Fruit fly (Drosophila melanogaster) whole organism, adult: ENCODE measurements around the gene Bcat.

Experiments
- CG11617 ChIP-seq: fragments of 200-800 bp; sonication (Bioruptor generic); optimal IDR thresholded peaks from 2 replicates; lab custom pipeline; 2017; ENCODE audit warnings: mild to moderate bottlenecking, missing biosample characterization, missing genetic modification reagents, missing genetic modification characterization
- CG12768 ChIP-seq: fragments of 200-800 bp; sonication (Bioruptor generic); optimal IDR thresholded peaks from 2 replicates; lab custom pipeline; 2017; ENCODE audit warnings: missing biosample characterization, missing genetic modification characterization, mild to moderate bottlenecking, moderate library complexity, missing genetic modification reagents
- CG14711 ChIP-seq: fragments of 200-800 bp; sonication (Bioruptor generic); optimal IDR thresholded peaks from 2 replicates; lab custom pipeline; 2018; ENCODE audit warnings: missing biosample characterization, mild to moderate bottlenecking, missing genetic modification characterization, moderate library complexity
- CG1620 ChIP-seq: fragments of 200-800 bp; sonication (Bioruptor generic); optimal IDR thresholded peaks from 2 replicates; lab custom pipeline; 2016; ENCODE audit warnings: missing biosample characterization, missing genetic modification characterization
- CG33017 ChIP-seq: fragments of 200-800 bp; sonication (Bioruptor generic); optimal IDR thresholded peaks from 2 replicates; lab custom pipeline; 2018; ENCODE audit warnings: missing biosample characterization, mild to moderate bottlenecking, missing genetic modification characterization, moderate library complexity
- CG5204 ChIP-seq: fragments of 200-800 bp; sonication (Bioruptor generic); optimal IDR thresholded peaks from 2 replicates; lab custom pipeline; 2016; ENCODE audit warnings: missing biosample characterization, missing genetic modification characterization
- CG7045 ChIP-seq: fragments of 200-800 bp; sonication (Bioruptor generic); optimal IDR thresholded peaks from 2 replicates; lab custom pipeline; 2017; ENCODE audit warnings: missing biosample characterization, mild to moderate bottlenecking, missing genetic modification characterization
- CG7101 ChIP-seq: fragments of 200-800 bp; sonication (Bioruptor generic); optimal IDR thresholded peaks from 2 replicates; lab custom pipeline; 2018; ENCODE audit warnings: missing biosample characterization, mild to moderate bottlenecking, missing genetic modification characterization, moderate library complexity
- Clk ChIP-seq: fragments of 200-800 bp; sonication (Bioruptor generic); optimal IDR thresholded peaks from 2 replicates; lab custom pipeline; 2017; ENCODE audit warnings: missing biosample characterization, missing genetic modification characterization
- Crg-1 ChIP-seq: fragments of 200-800 bp; sonication (Bioruptor generic); optimal IDR thresholded peaks from 2 replicates; lab custom pipeline; 2016; ENCODE audit warnings: missing biosample characterization, missing genetic modification characterization
- Hr96 ChIP-seq: fragments of 200-800 bp; sonication (Bioruptor generic); optimal IDR thresholded peaks from 2 replicates; lab custom pipeline; 2016; ENCODE audit warnings: missing biosample characterization, missing genetic modification characterization
- Mnt ChIP-seq: fragments of 200-800 bp; sonication (Bioruptor generic); optimal IDR thresholded peaks from 2 replicates; lab custom pipeline; 2016; ENCODE audit warnings: missing biosample characterization, mild to moderate bottlenecking, missing genetic modification characterization
- bab1 ChIP-seq: fragments of 200-800 bp; sonication (Bioruptor generic); optimal IDR thresholded peaks from 3 replicates; lab custom pipeline; 2019; ENCODE audit warnings: missing biosample characterization, mild to moderate bottlenecking, missing genetic modification characterization, moderate library complexity
- cic ChIP-seq: fragments of 200-800 bp; sonication (Bioruptor generic); optimal IDR thresholded peaks from 2 replicates; lab custom pipeline; 2017; ENCODE audit warnings: missing biosample characterization, mild to moderate bottlenecking, missing genetic modification characterization, moderate library complexity
- cnc ChIP-seq, 2 experiments: fragments of >200 bp; optimal IDR thresholded peaks; 2 replicates each; lab custom pipeline; 2017
- kay ChIP-seq: fragments of 200-800 bp; sonication (Bioruptor generic); peaks from one replicate; lab custom pipeline; 2016; ENCODE audit warnings: missing biosample characterization, missing genetic modification characterization, borderline replicate concordance
- ovo ChIP-seq: fragments of 200-800 bp; sonication (Bioruptor generic); optimal IDR thresholded peaks from 2 replicates; lab custom pipeline; 2016; ENCODE audit warnings: missing biosample characterization, missing genetic modification characterization
- pad ChIP-seq: fragments of 200-800 bp; sonication (Bioruptor generic); optimal IDR thresholded peaks from 3 replicates; lab custom pipeline; 2017; ENCODE audit warnings: missing biosample characterization, missing genetic modification characterization, mild to moderate bottlenecking, moderate library complexity, missing genetic modification reagents
- tj ChIP-seq: fragments of 200-800 bp; sonication (Bioruptor generic); optimal IDR thresholded peaks from 3 replicates; lab custom pipeline; 2017; ENCODE audit warnings: missing biosample characterization, mild to moderate bottlenecking, missing genetic modification characterization, moderate library complexity
- toe ChIP-seq: fragments of 200-800 bp; sonication (Bioruptor generic); optimal IDR thresholded peaks from 2 replicates; lab custom pipeline; 2016; ENCODE audit warnings: missing biosample characterization, missing genetic modification characterization

The Bcat gene

DNA sequence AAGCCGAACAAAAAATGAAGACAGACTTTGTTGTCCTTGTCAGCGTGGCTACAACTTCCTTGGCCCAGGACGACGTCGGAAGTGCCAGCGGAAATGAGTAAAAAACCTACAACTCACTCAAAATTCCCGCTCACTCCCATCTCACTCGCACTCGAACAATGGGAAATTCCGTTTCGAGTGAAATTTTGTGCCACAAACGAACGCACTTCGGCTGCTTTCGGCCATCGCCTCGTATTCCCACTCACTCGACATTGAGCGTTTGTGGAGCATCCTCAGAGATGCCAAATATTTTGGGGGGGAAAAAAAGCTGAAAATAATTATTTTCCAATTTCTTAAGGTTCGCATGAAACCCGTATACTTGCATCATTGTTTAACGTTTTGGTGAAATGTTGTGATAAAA, 48.0 kb downstream of the Bcat start:
- TF ChIP-seq pad (GFP tag; lab: Kevin White, UChicago) (no peak), tj (no peak), bab1 (GFP tag; lab: Kevin White, UChicago) (no peak), CG11617 (GFP tag; lab: Kevin White, UChicago) (no peak)

DNA sequence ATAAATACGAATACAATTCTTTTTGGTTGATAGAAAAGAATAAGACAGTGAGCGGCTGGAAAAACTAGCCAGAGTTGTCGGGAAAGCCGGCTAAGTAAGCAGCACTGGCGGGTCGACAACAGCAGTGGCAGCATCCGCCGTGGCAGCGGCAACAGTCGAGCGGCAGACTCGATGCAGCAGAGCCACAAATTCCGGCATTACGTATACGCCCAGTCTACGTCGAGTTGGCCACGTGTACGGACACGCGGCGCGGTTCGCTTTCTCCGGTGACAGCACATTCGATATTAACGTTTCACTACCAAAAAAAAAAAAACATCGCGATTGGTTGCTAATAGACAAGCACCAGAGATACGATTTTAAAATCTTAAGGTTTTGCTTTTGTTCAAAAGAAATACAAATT, 49.0 kb downstream of the Bcat start, which contains the start of gene Neto:
TSS of gene Neto (plus strand) at position 209 of the 400 bp plus-strand sequence.
- TF ChIP-seq kay: no peak
- no peak for TF ChIP-seq CG1620
- TF ChIP-seq cnc (optimal IDR thresholded peaks at IDR 0.05; lab: Kevin White, UChicago): no peak
- TF ChIP-seq Mnt (GFP tag; lab: Kevin White, UChicago): peak; percentile 52
- no peak for TF ChIP-seq CG7101 (tag; lab: Kevin White, UChicago)

DNA sequence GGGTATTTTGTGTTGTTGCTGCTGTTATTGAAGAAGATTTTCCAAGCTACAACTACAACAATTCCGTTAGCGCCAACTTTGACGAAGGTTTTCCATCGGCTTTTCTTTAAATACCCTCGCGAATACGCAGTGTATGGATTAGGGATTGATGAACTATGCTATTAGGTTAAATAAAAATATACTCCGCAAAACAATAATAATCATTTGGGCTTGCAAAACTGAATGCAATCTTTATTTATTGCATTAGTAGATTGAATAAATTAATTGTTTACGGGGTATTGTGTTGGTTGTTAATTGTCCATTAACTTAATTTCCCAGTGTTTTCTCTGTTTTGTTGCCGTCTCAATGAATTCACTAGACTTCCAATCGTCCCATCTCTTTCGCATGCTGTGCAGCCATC, 50.7 kb downstream of the Bcat start:
- TF ChIP-seq toe (GFP tag; lab: Kevin White, UChicago) (no peak), bab1 (GFP tag; lab: Kevin White, UChicago) (no peak), tj (no peak), kay (no peak), Hr96 (GFP tag; lab: Kevin White, UChicago) (no peak), CG14711 (tag; lab: Kevin White, UChicago) (no peak), CG1620 (no peak), CG11617 (GFP tag; lab: Kevin White, UChicago) (no peak), cic (no peak), Mnt (GFP tag; lab: Kevin White, UChicago) (no peak), CG33017 (tag; lab: Kevin White, UChicago) (no peak), CG7101 (tag; lab: Kevin White, UChicago) (no peak)

DNA sequence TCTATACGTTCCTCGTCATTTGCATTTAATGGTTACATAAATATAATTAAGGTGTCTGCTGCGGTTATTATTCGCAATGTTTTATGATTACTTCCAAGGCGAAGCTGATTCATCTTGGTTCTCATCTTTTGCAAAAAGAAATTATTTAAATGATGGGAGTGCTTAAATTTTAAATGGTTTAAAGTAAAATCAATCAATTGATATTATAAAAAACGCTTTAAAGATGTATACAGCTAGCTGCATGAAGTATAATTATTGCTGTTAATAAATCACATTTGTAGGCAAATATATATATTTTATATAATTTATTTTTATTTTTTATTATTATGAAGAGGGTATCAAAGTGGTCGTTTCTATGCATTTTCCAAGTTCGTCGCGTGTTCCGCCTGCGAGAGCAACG, 54.1 kb downstream of the Bcat start:
- TF ChIP-seq cic (no peak), CG14711 (tag; lab: Kevin White, UChicago) (no peak), Clk (GFP tag; lab: Kevin White, UChicago) (no peak), CG5204 (GFP tag; lab: Kevin White, UChicago) (no peak), tj (no peak), kay (no peak), ovo (no peak), pad (GFP tag; lab: Kevin White, UChicago) (no peak), CG7101 (tag; lab: Kevin White, UChicago) (no peak), CG12768 (GFP tag; lab: Kevin White, UChicago) (no peak), CG7045 (GFP tag; lab: Kevin White, UChicago) (no peak), CG11617 (GFP tag; lab: Kevin White, UChicago) (no peak), toe (GFP tag; lab: Kevin White, UChicago) (no peak), bab1 (GFP tag; lab: Kevin White, UChicago) (no peak), cnc (optimal IDR thresholded peaks at IDR 0.05; lab: Kevin White, UChicago) (no peak), CG33017 (tag; lab: Kevin White, UChicago) (no peak), Crg-1 (no peak)
